Fruit fly (Drosophila melanogaster): ENCODE results near the gene CG6184.

Gene CG6184

DNA sequence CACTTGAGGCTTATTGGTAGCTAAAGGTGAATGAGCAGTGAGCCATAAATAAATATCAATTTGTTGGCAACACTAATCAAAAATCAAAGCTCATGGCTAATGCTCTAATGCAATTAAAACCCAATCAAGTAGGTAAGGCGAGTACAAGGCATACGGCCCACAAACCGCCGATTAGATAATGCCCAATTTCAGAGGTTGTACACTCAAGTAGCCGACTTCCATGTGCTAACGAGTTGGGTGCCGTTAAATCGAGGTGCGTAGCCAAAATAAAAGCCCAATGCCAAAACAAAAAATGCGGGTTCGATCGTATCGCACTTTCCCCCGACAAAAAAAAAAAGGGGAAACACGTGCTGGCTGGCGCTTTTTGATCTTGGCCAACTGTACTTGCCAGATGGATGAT lies 35.7 kb downstream of the CG6184 start (continued):
- TF ChIP-seq hb (GFP tag; IDR thresholded peaks at IDR 0.05; ENCODE audit: partially characterized antibody) (no peak), Hmr (GFP tag; optimal IDR thresholded peaks at IDR 0.05) (peak; percentile 24), slp2 (GFP tag; optimal IDR thresholded peaks at IDR 0.05) (no peak), lab (GFP tag; optimal IDR thresholded peaks at IDR 0.05) (peak; percentile 39), Blimp-1 (GFP tag; optimal IDR thresholded peaks at IDR 0.05) (no peak), wek (GFP tag; optimal IDR thresholded peaks at IDR 0.05) (no peak), CG1024 (GFP tag; IDR thresholded peaks at IDR 0.05) (no peak), Mad (GFP tag; optimal IDR thresholded peaks at IDR 0.05) (no peak), CG12155 (GFP tag; optimal IDR thresholded peaks at IDR 0.05) (no peak), CG10979 (tag; optimal IDR thresholded peaks at IDR 0.05) (no peak), CG2202 (tag; optimal IDR thresholded peaks at IDR 0.05) (no peak), wor (GFP tag; IDR thresholded peaks at IDR 0.05) (no peak), cwo (GFP tag; optimal IDR thresholded peaks at IDR 0.05) (peak; percentile 82), esg (GFP tag; conservative IDR thresholded peaks at IDR 0.05) (no peak), dati (GFP tag; IDR thresholded peaks at IDR 0.05) (no peak), CG10543 (GFP tag; optimal IDR thresholded peaks at IDR 0.05) (peak; percentile 56), Abd-B (GFP tag; optimal IDR thresholded peaks at IDR 0.05) (no peak), en (GFP tag; optimal IDR thresholded peaks at IDR 0.05) (no peak), p53 (GFP tag; optimal IDR thresholded peaks at IDR 0.05) (no peak), tll (GFP tag; optimal IDR thresholded peaks at IDR 0.05) (no peak), Hey (tag; optimal IDR thresholded peaks at IDR 0.05) (peak; percentile 84), CG34422 (GFP tag; IDR thresholded peaks at IDR 0.05) (no peak), CG12769 (tag; optimal IDR thresholded peaks at IDR 0.05) (no peak), CG2120 (GFP tag; optimal IDR thresholded peaks at IDR 0.05) (no peak), CG4854 (GFP tag; optimal IDR thresholded peaks at IDR 0.05) (no peak), NK7.1 (GFP tag; optimal IDR thresholded peaks at IDR 0.05) (no peak), gsb (GFP tag; IDR thresholded peaks at IDR 0.05) (no peak), CG6813 (GFP tag; optimal IDR thresholded peaks at IDR 0.05) (no peak), CG31224 (GFP tag; IDR thresholded peaks at IDR 0.05) (no peak), CG14965 (GFP tag; optimal IDR thresholded peaks at IDR 0.05; ENCODE audit: borderline replicate concordance) (no peak), CG2875 (GFP tag; optimal IDR thresholded peaks at IDR 0.05) (no peak), Xbp1 (GFP tag; optimal IDR thresholded peaks at IDR 0.05) (no peak), zen2 (GFP tag; IDR thresholded peaks at IDR 0.05; ENCODE audit: partially characterized antibody) (no peak), Med (GFP tag) (peak; percentile 52), scrt (GFP tag; optimal IDR thresholded peaks at IDR 0.05) (no peak), peb (GFP tag; IDR thresholded peaks at IDR 0.05) (no peak), CG12744 (GFP tag; optimal IDR thresholded peaks at IDR 0.05) (no peak), kah (GFP tag; optimal IDR thresholded peaks at IDR 0.05) (no peak), eve (GFP tag; optimal IDR thresholded peaks at IDR 0.05) (no peak), danr (GFP tag; IDR thresholded peaks at IDR 0.05) (no peak), tgo (GFP tag; IDR thresholded peaks at IDR 0.05) (no peak)

dm6 chr3R:19620953-19621352 lies 36.7 kb downstream of the CG6184 start:
- TF ChIP-seq CG6791 (GFP tag; IDR thresholded peaks at IDR 0.05; ENCODE audit: partially characterized antibody) = no peak
- TF ChIP-seq gcm (GFP tag; optimal IDR thresholded peaks at IDR 0.05) = no peak
- no peak for TF ChIP-seq dmrt11E (tag; optimal IDR thresholded peaks at IDR 0.05)
- TF ChIP-seq CG7745 (tag; optimal IDR thresholded peaks at IDR 0.05) = no peak
- TF ChIP-seq klu (GFP tag; IDR thresholded peaks at IDR 0.05) = no peak
- no peak for TF ChIP-seq Hmx (GFP tag; optimal IDR thresholded peaks at IDR 0.05)
- TF ChIP-seq sd (tag; optimal IDR thresholded peaks at IDR 0.05) = no peak
- peak; percentile 86 for TF ChIP-seq z (GFP tag; IDR thresholded peaks at IDR 0.05)
- TF ChIP-seq CG4424 (GFP tag; optimal IDR thresholded peaks at IDR 0.05) = no peak
- TF ChIP-seq NK7.1 (GFP tag; optimal IDR thresholded peaks at IDR 0.05) = no peak
- TF ChIP-seq Ada2b (GFP tag; IDR thresholded peaks at IDR 0.05) = no peak
- no peak for TF ChIP-seq CG15696 (tag; optimal IDR thresholded peaks at IDR 0.05)
- no peak for TF ChIP-seq CG8388 (GFP tag; optimal IDR thresholded peaks at IDR 0.05)
- TF ChIP-seq gro (GFP tag; optimal IDR thresholded peaks at IDR 0.05) = peak; percentile 44
